Worm (Caenorhabditis elegans): Measurements from ENCODE around the gene lbp-8.

ce11 chrV:13923851-13924250, 33.3 kb downstream of the lbp-8 start, which contains the start of gene srxa-11:
- TF ChIP-seq ztf-23 (GFP tag; IDR thresholded peaks at IDR 0.05), result no peak
- no peak for TF ChIP-seq tab-1 (GFP tag; IDR thresholded peaks at IDR 0.05)
